Fruit fly (Drosophila melanogaster): ENCODE data around the gene CG10467.

dm6 chr3L:6132009-6132408 lies 37.5 kb upstream of the CG10467 start, which contains the start of gene Cpr65Au:
- TF ChIP-seq woc (GFP tag; optimal IDR thresholded peaks at IDR 0.05): no peak
- no peak for TF ChIP-seq N (GFP tag; optimal IDR thresholded peaks at IDR 0.05)
- no peak for TF ChIP-seq lola (GFP tag; optimal IDR thresholded peaks at IDR 0.05)
- TF ChIP-seq Abd-B (GFP tag; optimal IDR thresholded peaks at IDR 0.05): no peak
- no peak for TF ChIP-seq Hnf4 (GFP tag; optimal IDR thresholded peaks at IDR 0.05)
- TF ChIP-seq Rel (GFP tag; optimal IDR thresholded peaks at IDR 0.05): no peak
- TF ChIP-seq Rel (tag; optimal IDR thresholded peaks at IDR 0.05): no peak
